Worm (Caenorhabditis elegans) whole organism, young adult: ENCODE data around the gene chd-3.

ENCODE experiments used
- nhr-90 ChIP-seq: sonication (generic microtip); optimal IDR thresholded peaks from 2 replicates; lab custom pipeline; 2016; ENCODE audit warnings: missing genotype, mild to moderate bottlenecking, missing genetic modification characterization, missing compliant biosample characterization
- xnd-1 ChIP-seq: sonication (generic microtip); optimal IDR thresholded peaks from 2 replicates; lab custom pipeline; 2016; ENCODE audit warnings: missing genotype, missing genetic modification reagents, missing genetic modification characterization, missing compliant biosample characterization

ce11 chrX:12854135-12854534, 1.7 kb upstream of the chd-3 start:
- TF ChIP-seq xnd-1 (tag; lab: Kevin White, UChicago), result no peak
- TF ChIP-seq nhr-90 (tag; lab: Kevin White, UChicago), result no peak
